Worm (Caenorhabditis elegans): Measurements from ENCODE around the gene lec-5.

Gene lec-5

DNA sequence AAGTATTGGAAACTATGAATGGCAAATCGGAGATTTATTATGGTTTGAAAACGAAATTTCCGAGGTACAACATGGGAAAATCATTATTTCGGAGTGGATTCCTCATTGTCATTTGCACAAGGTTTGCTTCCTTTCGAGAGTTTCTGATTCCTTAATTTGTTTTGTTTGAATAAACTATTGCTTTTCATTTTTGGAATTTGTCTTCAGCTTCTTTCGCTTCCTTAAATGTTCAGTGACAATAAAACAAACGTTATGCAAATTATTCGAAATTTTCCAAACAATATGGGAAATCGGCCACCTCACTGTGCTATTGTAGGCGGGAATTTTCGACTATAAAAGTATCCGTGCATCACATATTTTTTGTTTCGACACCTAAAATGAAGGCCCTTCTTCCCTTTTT is 963 bp upstream of the lec-5 start, which contains the start of gene nep-25:
nep-25 (plus strand) TSS at position 375 of the 400 bp plus-strand sequence.
- no peak for TF ChIP-seq ceh-13 (GFP tag; optimal IDR thresholded peaks at IDR 0.05)
- no peak for TF ChIP-seq flt-1 (GFP tag; IDR thresholded peaks at IDR 0.05)
- no peak for TF ChIP-seq hmg-4 (GFP tag; optimal IDR thresholded peaks at IDR 0.05)
- no peak for TF ChIP-seq tbx-37 (GFP tag; conservative IDR thresholded peaks at IDR 0.05)

ce11 chrII:5839227-5839626 is 1.7 kb downstream of the lec-5 start, which contains the start of gene ZK1248.19:
Gene ZK1248.19, minus strand, starts transcription at chrII:5839414.
- no peak for TF ChIP-seq ama-1 (optimal IDR thresholded peaks at IDR 0.05)
- TF ChIP-seq pes-1 (GFP tag; IDR thresholded peaks at IDR 0.05): no peak
- no peak for TF ChIP-seq F13C5.2 (tag; optimal IDR thresholded peaks at IDR 0.05)
- TF ChIP-seq tbx-11 (GFP tag; IDR thresholded peaks at IDR 0.05): no peak

DNA sequence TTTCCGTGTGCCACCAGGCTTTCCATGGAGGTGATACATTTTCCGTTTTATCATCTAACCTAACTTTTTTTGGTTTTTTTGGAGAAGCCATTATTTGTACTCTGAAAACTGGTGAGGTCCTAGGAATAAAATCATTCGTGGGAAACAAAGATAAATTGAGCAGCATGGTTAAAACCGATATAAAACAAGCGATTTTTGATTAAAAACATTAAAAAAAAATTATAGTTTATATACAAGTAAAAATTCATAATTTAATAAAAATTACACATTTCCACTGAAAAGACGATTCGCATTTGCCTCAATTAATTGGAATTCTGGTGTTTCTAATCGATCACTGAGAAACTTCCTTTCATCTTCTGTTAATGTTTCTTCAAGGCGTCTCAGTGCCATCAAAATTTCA is 2.5 kb downstream of the lec-5 start, which contains the start of gene ZK1248.15:
ZK1248.15 (minus strand) TSS at position 101 of the 400 bp plus-strand sequence.
- TF ChIP-seq aly-1 (tag; optimal IDR thresholded peaks at IDR 0.05) (no peak), tbx-37 (GFP tag; conservative IDR thresholded peaks at IDR 0.05) (no peak), flt-1 (GFP tag; IDR thresholded peaks at IDR 0.05) (no peak), B0310.2 (tag; optimal IDR thresholded peaks at IDR 0.05) (no peak), sea-1 (GFP tag; conservative IDR thresholded peaks at IDR 0.05) (no peak)

ce11 chrII:5836153-5836719 is 4.7 kb downstream of the lec-5 start, which contains the start of gene fzo-1:
Gene fzo-1, minus strand, starts transcription at chrII:5836203.
- TF ChIP-seq B0310.2 (tag; optimal IDR thresholded peaks at IDR 0.05) (peak; percentile 21), sea-1 (GFP tag; conservative IDR thresholded peaks at IDR 0.05) (no peak), pes-1 (GFP tag; IDR thresholded peaks at IDR 0.05) (no peak), scrt-1 (GFP tag; IDR thresholded peaks at IDR 0.05) (no peak), flt-1 (GFP tag; IDR thresholded peaks at IDR 0.05) (no peak), tra-4 (tag; optimal IDR thresholded peaks at IDR 0.05) (peak; percentile 14), hmbx-1 (tag; optimal IDR thresholded peaks at IDR 0.05) (no peak), tbx-37 (GFP tag; conservative IDR thresholded peaks at IDR 0.05) (0 out of 2 replicates have a peak, but pooled peaks have one; percentile 26), ets-7 (tag; optimal IDR thresholded peaks at IDR 0.05) (peak; percentile 48), tbx-11 (GFP tag; IDR thresholded peaks at IDR 0.05) (no peak), ceh-36 (tag; optimal IDR thresholded peaks at IDR 0.05) (no peak), ama-1 (optimal IDR thresholded peaks at IDR 0.05) (no peak), hnd-1 (tag; optimal IDR thresholded peaks at IDR 0.05) (peak; percentile 40), hmg-4 (GFP tag; optimal IDR thresholded peaks at IDR 0.05) (no peak), ceh-13 (GFP tag; optimal IDR thresholded peaks at IDR 0.05) (peak; percentile 36), F13C5.2 (tag; optimal IDR thresholded peaks at IDR 0.05) (peak; percentile 26), aly-1 (tag; optimal IDR thresholded peaks at IDR 0.05) (no peak)

ce11 chrII:5835146-5835545 is 5.8 kb downstream of the lec-5 start:
- TF ChIP-seq tbx-11 (GFP tag; IDR thresholded peaks at IDR 0.05) (no peak), hmbx-1 (tag; optimal IDR thresholded peaks at IDR 0.05) (no peak)

DNA sequence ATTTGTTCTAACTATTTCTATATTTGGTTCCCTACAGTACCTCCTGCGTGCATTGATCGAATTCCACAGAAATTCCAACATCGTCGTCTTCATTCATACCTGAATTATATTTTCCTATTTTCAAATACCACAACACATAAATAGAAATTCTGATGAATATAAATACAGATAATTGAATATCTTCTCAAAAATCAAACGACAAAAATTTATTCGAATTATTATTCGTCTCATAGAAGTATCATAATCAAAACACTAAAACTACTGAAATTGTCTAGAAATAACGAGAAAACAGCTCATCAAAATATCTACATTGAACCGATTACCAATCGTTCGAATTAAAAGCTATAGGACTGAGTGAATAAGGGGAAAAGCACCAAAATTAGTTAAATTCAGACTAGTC is 7.8 kb downstream of the lec-5 start, which contains the start of gene gtap-1:
gtap-1 (minus strand) TSS at position 101 of the 400 bp plus-strand sequence.
- no peak for TF ChIP-seq aly-1 (tag; optimal IDR thresholded peaks at IDR 0.05)
- TF ChIP-seq flt-1 (GFP tag; IDR thresholded peaks at IDR 0.05): no peak
- no peak for TF ChIP-seq ceh-13 (GFP tag; optimal IDR thresholded peaks at IDR 0.05)
- no peak for TF ChIP-seq ceh-36 (tag; optimal IDR thresholded peaks at IDR 0.05)
- no peak for TF ChIP-seq tra-4 (tag; optimal IDR thresholded peaks at IDR 0.05)
- no peak for TF ChIP-seq ets-7 (tag; optimal IDR thresholded peaks at IDR 0.05)
- no peak for TF ChIP-seq hmbx-1 (tag; optimal IDR thresholded peaks at IDR 0.05)

- TF ChIP-seq pes-1 (GFP tag; IDR thresholded peaks at IDR 0.05) (no peak), scrt-1 (GFP tag; IDR thresholded peaks at IDR 0.05) (no peak), hmg-4 (GFP tag; optimal IDR thresholded peaks at IDR 0.05) (no peak), ets-7 (tag; optimal IDR thresholded peaks at IDR 0.05) (no peak), F13C5.2 (tag; optimal IDR thresholded peaks at IDR 0.05) (no peak), hnd-1 (tag; optimal IDR thresholded peaks at IDR 0.05) (no peak), B0310.2 (tag; optimal IDR thresholded peaks at IDR 0.05) (no peak), ceh-36 (tag; optimal IDR thresholded peaks at IDR 0.05) (no peak), sea-1 (GFP tag; conservative IDR thresholded peaks at IDR 0.05) (no peak), tbx-11 (GFP tag; IDR thresholded peaks at IDR 0.05) (no peak), ceh-13 (GFP tag; optimal IDR thresholded peaks at IDR 0.05) (no peak), tbx-37 (GFP tag; conservative IDR thresholded peaks at IDR 0.05) (no peak), aly-1 (tag; optimal IDR thresholded peaks at IDR 0.05) (no peak)
These were observed 9.5 kb downstream of the lec-5 start for ce11 chrII:5831373-5831772.

ce11 chrII:5829940-5830424 is 10.9 kb downstream of the lec-5 start, which contains the start of gene col-74:
Gene col-74, plus strand, starts transcription at chrII:5830374.
- TF ChIP-seq tbx-37 (GFP tag; conservative IDR thresholded peaks at IDR 0.05): no peak
- no peak for TF ChIP-seq scrt-1 (GFP tag; IDR thresholded peaks at IDR 0.05)
- TF ChIP-seq ceh-13 (GFP tag; optimal IDR thresholded peaks at IDR 0.05): no peak
- no peak for TF ChIP-seq B0310.2 (tag; optimal IDR thresholded peaks at IDR 0.05)
- TF ChIP-seq ama-1 (optimal IDR thresholded peaks at IDR 0.05): no peak
- TF ChIP-seq F13C5.2 (tag; optimal IDR thresholded peaks at IDR 0.05): no peak
- TF ChIP-seq flt-1 (GFP tag; IDR thresholded peaks at IDR 0.05): no peak
